Fruit fly (Drosophila melanogaster) whole organism, embryonic: ENCODE results near the gene RfC4.

ENCODE experiments used
- Abd-B ChIP-seq: fragments of 200-800 bp; sonication (Bioruptor generic); optimal IDR thresholded peaks from 2 replicates; lab custom pipeline; 2018; ENCODE audit warnings: missing biosample characterization, mild to moderate bottlenecking, missing genetic modification characterization, moderate library complexity
- Adf1 ChIP-seq: fragments of 200-800 bp; sonication (Bioruptor generic); IDR thresholded peaks from 2 replicates; pipeline ENCODE4 v1.3.6; 2022; ENCODE audit warnings: missing biosample characterization, missing genetic modification characterization
- CG10979 ChIP-seq: fragments of 200-800 bp; sonication (Bioruptor generic); optimal IDR thresholded peaks from 2 replicates; lab custom pipeline; 2018; ENCODE audit warnings: missing biosample characterization, mild to moderate bottlenecking, missing genetic modification characterization, moderate library complexity
- CG11247 ChIP-seq: fragments of 200-800 bp; sonication (Bioruptor generic); IDR thresholded peaks from 2 replicates; pipeline ENCODE4 v1.3.6; 2022; ENCODE audit warnings: missing biosample characterization, missing genetic modification characterization
- CG11696 ChIP-seq: fragments of 200-800 bp; sonication (Bioruptor generic); IDR thresholded peaks from 2 replicates; pipeline ENCODE4 v1.3.6; 2022; ENCODE audit warnings: missing biosample characterization, missing genetic modification characterization
- CG12391 ChIP-seq: fragments of 200-800 bp; sonication (Bioruptor generic); optimal IDR thresholded peaks from 3 replicates; lab custom pipeline; 2018; ENCODE audit warnings: missing biosample characterization, mild to moderate bottlenecking, missing genetic modification characterization, moderate library complexity
- CG14441 ChIP-seq: fragments of 200-800 bp; sonication (Bioruptor generic); IDR thresholded peaks from 2 replicates; pipeline ENCODE4 v1.3.6; 2022; ENCODE audit warnings: missing biosample characterization, missing genetic modification characterization
- CG14667 ChIP-seq: fragments of 200-800 bp; sonication (Bioruptor generic); IDR thresholded peaks from 2 replicates; pipeline ENCODE4 v1.3.6; 2022; ENCODE audit warnings: missing biosample characterization, missing genetic modification characterization
- CG14710 ChIP-seq: fragments of 200-800 bp; sonication (Bioruptor generic); optimal IDR thresholded peaks from 3 replicates; lab custom pipeline; 2019; ENCODE audit warnings: missing biosample characterization, mild to moderate bottlenecking, missing genetic modification characterization, moderate library complexity
- CG15514 ChIP-seq: fragments of 200-800 bp; sonication (Bioruptor generic); optimal IDR thresholded peaks from 3 replicates; lab custom pipeline; 2017; ENCODE audit warnings: missing biosample characterization, missing genetic modification characterization, mild to moderate bottlenecking, moderate library complexity, missing genetic modification reagents
- CG16779 ChIP-seq: fragments of 200-800 bp; sonication (Bioruptor generic); IDR thresholded peaks from 2 replicates; pipeline ENCODE4 v1.3.6; 2022; ENCODE audit warnings: missing biosample characterization, missing genetic modification characterization
- CG18619 ChIP-seq: fragments of 200-800 bp; sonication (Bioruptor generic); optimal IDR thresholded peaks from 3 replicates; lab custom pipeline; 2017; ENCODE audit warnings: missing biosample characterization, mild to moderate bottlenecking, missing genetic modification characterization
- CG2202 ChIP-seq: fragments of 200-800 bp; sonication (Bioruptor generic); optimal IDR thresholded peaks from 2 replicates; lab custom pipeline; 2018; ENCODE audit warnings: missing biosample characterization, mild to moderate bottlenecking, missing genetic modification characterization
- CG34422 ChIP-seq: fragments of 200-800 bp; sonication (Bioruptor generic); IDR thresholded peaks from 3 replicates; pipeline ENCODE4 v1.3.6; 2022; ENCODE audit warnings: missing biosample characterization, missing genetic modification characterization
- CG5180 ChIP-seq: fragments of 200-800 bp; sonication (Bioruptor generic); optimal IDR thresholded peaks from 3 replicates; lab custom pipeline; 2017; ENCODE audit warnings: missing biosample characterization, missing genetic modification characterization, mild to moderate bottlenecking, moderate library complexity, missing genetic modification reagents
- CG6254 ChIP-seq: fragments of 200-800 bp; sonication (Bioruptor generic); optimal IDR thresholded peaks from 3 replicates; lab custom pipeline; 2017; ENCODE audit warnings: mild to moderate bottlenecking, missing biosample characterization, missing genetic modification reagents, missing genetic modification characterization
- CG6689 ChIP-seq: fragments of 200-800 bp; sonication (Bioruptor generic); IDR thresholded peaks from 2 replicates; pipeline ENCODE4 v1.3.6; 2022; ENCODE audit warnings: missing biosample characterization, missing genetic modification characterization
- CG6854 ChIP-seq: fragments of 200-800 bp; sonication (Bioruptor generic); optimal IDR thresholded peaks from 3 replicates; lab custom pipeline; 2017; ENCODE audit warnings: missing biosample characterization, mild to moderate bottlenecking, missing genetic modification characterization
- CG7928 ChIP-seq: fragments of 200-800 bp; sonication (Bioruptor generic); optimal IDR thresholded peaks from 2 replicates; lab custom pipeline; 2017; ENCODE audit warnings: missing biosample characterization, mild to moderate bottlenecking, missing genetic modification characterization
- D19A ChIP-seq: fragments of 200-800 bp; optimal IDR thresholded peaks from 3 replicates; lab custom pipeline; 2019; ENCODE audit warnings: missing biosample characterization, mild to moderate bottlenecking, missing genetic modification characterization, moderate library complexity
- Dbx ChIP-seq: fragments of 200-800 bp; sonication (Bioruptor generic); IDR thresholded peaks from 3 replicates; pipeline ENCODE4 v1.3.6; 2022; ENCODE audit warnings: missing biosample characterization, missing genetic modification characterization
- Dref ChIP-seq: fragments of 200-800 bp; sonication (Bioruptor generic); IDR thresholded peaks from 2 replicates; pipeline ENCODE4 v1.3.6; 2022; ENCODE audit warnings: missing biosample characterization, missing genetic modification characterization
- Drgx ChIP-seq: fragments of 200-800 bp; sonication (Bioruptor generic); IDR thresholded peaks from 2 replicates; pipeline ENCODE4 v1.3.6; 2022; ENCODE audit warnings: missing biosample characterization, missing genetic modification characterization
- Sox100B ChIP-seq: fragments of 200-800 bp; sonication (Bioruptor generic); optimal IDR thresholded peaks from 3 replicates; lab custom pipeline; 2018; ENCODE audit warnings: missing biosample characterization, mild to moderate bottlenecking, missing genetic modification characterization
- Sry-δ ChIP-seq: fragments of 200-800 bp; sonication (Bioruptor generic); optimal IDR thresholded peaks from 2 replicates; lab custom pipeline; 2016; ENCODE audit warnings: missing biosample characterization, missing genetic modification characterization
- ac ChIP-seq: fragments of 200-800 bp; sonication (Bioruptor generic); optimal IDR thresholded peaks from 3 replicates; lab custom pipeline; 2017; ENCODE audit warnings: missing biosample characterization, mild to moderate bottlenecking, missing genetic modification characterization
- bbx ChIP-seq: fragments of 200-800 bp; sonication (Bioruptor generic); IDR thresholded peaks from 2 replicates; pipeline ENCODE4 v1.3.6; 2022; ENCODE audit warnings: missing biosample characterization, missing genetic modification characterization; ENCODE audit not compliant: partially characterized antibody
- bowl ChIP-seq: fragments of 200-800 bp; sonication (Bioruptor generic); IDR thresholded peaks from 2 replicates; pipeline ENCODE4 v1.3.6; 2022; ENCODE audit warnings: missing biosample characterization, missing genetic modification characterization
- ci ChIP-seq: fragments of 200-800 bp; sonication (Bioruptor generic); IDR thresholded peaks from 3 replicates; pipeline ENCODE4 v1.3.6; 2022; ENCODE audit warnings: missing biosample characterization, missing genetic modification characterization
- esg ChIP-seq: fragments of 200-800 bp; sonication (Bioruptor generic); conservative IDR thresholded peaks from 2 replicates; pipeline ENCODE4 v1.3.6; 2022; ENCODE audit warnings: missing biosample characterization, missing genetic modification characterization
- fd96Cb ChIP-seq: fragments of 200-800 bp; sonication (Bioruptor generic); optimal IDR thresholded peaks from 2 replicates; lab custom pipeline; 2018; ENCODE audit warnings: missing biosample characterization, mild to moderate bottlenecking, missing genetic modification characterization, moderate library complexity
- hkb ChIP-seq, 2 experiments: fragments of 200-800 bp in 1 of 2; fragments of >200 bp in 1 of 2; sonication (Bioruptor generic) in 1 of 2; IDR thresholded peaks in 1 of 2; optimal IDR thresholded peaks in 1 of 2; 2 replicates each; pipeline versions ENCODE4 v1.3.6 to Lab custom; 2017 to 2022; ENCODE audit warnings: missing biosample characterization in 1 of 2, missing genetic modification characterization in 1 of 2
- insv ChIP-seq, 2 experiments: fragments of 200-800 bp; sonication (Bioruptor generic); optimal IDR thresholded peaks; 3 replicates each; lab custom pipeline; 2016 to 2018; ENCODE audit warnings: missing biosample characterization in 2 of 2, missing genetic modification characterization in 2 of 2
- lab ChIP-seq: fragments of 200-800 bp; sonication (Bioruptor generic); optimal IDR thresholded peaks from 3 replicates; lab custom pipeline; 2017; ENCODE audit warnings: missing biosample characterization, missing genetic modification characterization, mild to moderate bottlenecking, moderate library complexity, missing genetic modification reagents
- lbe ChIP-seq: fragments of 200-800 bp; sonication (Bioruptor generic); optimal IDR thresholded peaks from 2 replicates; lab custom pipeline; 2016; ENCODE audit warnings: missing biosample characterization, mild to moderate bottlenecking, missing genetic modification characterization
- otp ChIP-seq: fragments of 200-800 bp; sonication (Bioruptor generic); IDR thresholded peaks from 3 replicates; pipeline ENCODE4, ENCODE4 v1.3.6; 2022; ENCODE audit warnings: missing biosample characterization, missing genetic modification characterization
- pb ChIP-seq: fragments of 200-800 bp; sonication (Bioruptor generic); optimal IDR thresholded peaks from 3 replicates; lab custom pipeline; 2016; ENCODE audit warnings: missing biosample characterization, missing genetic modification characterization
- pzg ChIP-seq: fragments of 200-800 bp; sonication (Bioruptor generic); optimal IDR thresholded peaks from 3 replicates; lab custom pipeline; 2018; ENCODE audit warnings: missing biosample characterization, mild to moderate bottlenecking, missing genetic modification characterization, moderate library complexity
- row ChIP-seq: fragments of 200-800 bp; sonication (Bioruptor generic); IDR thresholded peaks from 3 replicates; pipeline ENCODE4 v1.3.6; 2022; ENCODE audit warnings: missing biosample characterization, missing genetic modification characterization
- sd ChIP-seq: fragments of 200-800 bp; sonication (Bioruptor generic); optimal IDR thresholded peaks from 3 replicates; lab custom pipeline; 2018; ENCODE audit warnings: missing biosample characterization, mild to moderate bottlenecking, missing genetic modification characterization, moderate library complexity
- sna ChIP-seq: fragments of 200-800 bp; sonication (Bioruptor generic); IDR thresholded peaks from 2 replicates; pipeline ENCODE4 v1.3.6; 2022; ENCODE audit warnings: missing biosample characterization, missing genetic modification characterization; ENCODE audit not compliant: partially characterized antibody

Gene RfC4

dm6 chr3L:4169957-4170651, 34.3 kb upstream of the RfC4 start, which contains the start of gene Ero1L (continued):
- TF ChIP-seq D19A (tag; lab: Kevin White, UChicago) = peak; percentile 42
- TF ChIP-seq Adf1 (GFP tag; lab: Robert Waterston, UW) = peak; percentile 43; the same call in 1 of the 2 replicates
- TF ChIP-seq CG11696 = peak; percentile 92
- peak; percentile 13 for TF ChIP-seq CG18619 (GFP tag; lab: Kevin White, UChicago)
- TF ChIP-seq CG6689 (GFP tag; lab: Robert Waterston, UW) = peak; percentile 37
- TF ChIP-seq sd (tag; lab: Kevin White, UChicago) = no peak
- TF ChIP-seq CG15514 (GFP tag; lab: Kevin White, UChicago) = peak; percentile 45
- peak; percentile 51 for TF ChIP-seq Abd-B
- no peak for TF ChIP-seq ac (GFP tag; lab: Kevin White, UChicago)
- peak; percentile 98 for TF ChIP-seq CG7928 (GFP tag; lab: Kevin White, UChicago)
- peak; percentile 39; the same call in 1 of the 3 replicates for TF ChIP-seq row (GFP tag; lab: Robert Waterston, UW)
- TF ChIP-seq CG6254 (GFP tag; lab: Kevin White, UChicago) = peak; percentile 46
- TF ChIP-seq CG2202 = no peak
- TF ChIP-seq Dref (GFP tag; lab: Robert Waterston, UW) = peak; percentile 29; the same call in 1 of the 2 replicates
- no peak for TF ChIP-seq insv (GFP tag; optimal IDR thresholded peaks at IDR 0.05; lab: Kevin White, UChicago)
- TF ChIP-seq pb = no peak
- no peak for TF ChIP-seq CG14667 (GFP tag; lab: Robert Waterston, UW)
- peak; percentile 30; the same call in 1 of the 3 replicates for TF ChIP-seq otp (GFP tag; lab: Robert Waterston, UW)
- peak; percentile 67 for TF ChIP-seq lab
- TF ChIP-seq CG10979 (tag; lab: Kevin White, UChicago) = peak; percentile 29
- no peak for TF ChIP-seq CG6854 (GFP tag; lab: Kevin White, UChicago)
- no peak for TF ChIP-seq CG16779 (GFP tag; lab: Robert Waterston, UW)
- TF ChIP-seq Sry-δ (GFP tag; lab: Kevin White, UChicago) = peak; percentile 9
- TF ChIP-seq lbe (GFP tag; lab: Kevin White, UChicago) = peak; percentile 53
- TF ChIP-seq CG12391 (tag; lab: Kevin White, UChicago) = peak; percentile 55
- TF ChIP-seq ci (GFP tag; lab: Robert Waterston, UW) = peak; percentile 72; the same call in 2 of the 3 replicates
- no peak for TF ChIP-seq hkb (optimal IDR thresholded peaks at IDR 0.05; lab: Kevin White, UChicago)
- TF ChIP-seq hkb (GFP tag; IDR thresholded peaks at IDR 0.05; lab: Robert Waterston, UW) = no peak
- peak; percentile 36; the same call in 1 of the 2 replicates for TF ChIP-seq CG11247 (GFP tag; lab: Robert Waterston, UW)
- TF ChIP-seq CG14441 = 0 out of 2 replicates have a peak, but pooled peaks have one; percentile 31
- TF ChIP-seq Drgx = peak; percentile 22; the same call in 1 of the 2 replicates
- TF ChIP-seq CG14710 (tag; lab: Kevin White, UChicago) = peak; percentile 73
- peak; percentile 50 for TF ChIP-seq bbx (GFP tag; lab: Robert Waterston, UW)
- TF ChIP-seq Dbx (GFP tag; lab: Robert Waterston, UW) = 0 out of 3 replicates have a peak, but pooled peaks have one; percentile 60
- TF ChIP-seq pzg (GFP tag; lab: Kevin White, UChicago) = peak; percentile 63
- TF ChIP-seq bowl = no peak
- TF ChIP-seq CG34422 (GFP tag; lab: Robert Waterston, UW) = peak; percentile 64; the same call in 2 of the 3 replicates
- peak; percentile 47 for TF ChIP-seq Sox100B (GFP tag; lab: Kevin White, UChicago)
- peak; percentile 73 for TF ChIP-seq esg (GFP tag; lab: Robert Waterston, UW)
- no peak for TF ChIP-seq CG5180 (GFP tag; lab: Kevin White, UChicago)
- peak; percentile 14 for TF ChIP-seq fd96Cb (tag; lab: Kevin White, UChicago)
- TF ChIP-seq sna (GFP tag; lab: Robert Waterston, UW) = no peak
